Worm (Caenorhabditis elegans): Measurements from ENCODE around the gene C01F1.5.

C01F1.5 gene

DNA sequence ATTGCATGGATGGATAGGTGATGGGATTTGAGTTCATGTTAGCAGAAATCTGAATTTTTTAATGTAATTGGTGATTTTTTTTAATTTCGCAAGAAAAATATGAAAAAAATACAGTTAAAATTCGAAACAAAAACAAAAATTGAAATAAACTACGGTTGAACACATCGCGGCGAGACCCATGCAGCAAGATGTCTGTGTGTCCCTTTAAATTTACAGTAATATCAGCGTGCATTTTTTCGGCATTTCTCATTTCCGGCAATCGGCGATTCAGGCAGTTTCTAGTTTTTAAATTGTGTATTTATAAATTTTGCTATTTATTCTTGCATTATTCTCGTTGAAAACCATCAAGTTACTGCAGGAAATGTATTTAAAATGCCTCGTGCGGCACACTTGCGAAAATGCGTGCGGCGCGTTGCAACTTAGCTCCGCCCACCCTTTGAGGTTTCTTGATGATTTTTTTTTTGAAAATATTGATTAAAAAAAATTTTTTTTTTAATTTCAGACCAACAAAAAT is 43.9 kb downstream of the C01F1.5 start, which contains the start of the genes fbxc-44 and C16A11.2:
fbxc-44 (minus strand) TSS at position 51 of the 514 bp plus-strand sequence.
C16A11.2 (plus strand) TSS at position 503 of the 514 bp plus-strand sequence.
- TF ChIP-seq mep-1 (tag; optimal IDR thresholded peaks at IDR 0.05) (peak; percentile 69), sptf-1 (tag; optimal IDR thresholded peaks at IDR 0.05) (peak; percentile 89), tbx-8 (GFP tag; optimal IDR thresholded peaks at IDR 0.05) (no peak), blmp-1 (tag; optimal IDR thresholded peaks at IDR 0.05) (peak; percentile 21), drap-1 (GFP tag; optimal IDR thresholded peaks at IDR 0.05) (peak; percentile 49), bed-3 (GFP tag; optimal IDR thresholded peaks at IDR 0.05) (peak; percentile 60), elt-1 (tag; optimal IDR thresholded peaks at IDR 0.05; ENCODE audit: borderline replicate concordance, insufficient read depth) (peak; percentile 12), cnd-1 (tag; optimal IDR thresholded peaks at IDR 0.05) (peak; percentile 54), pha-4 (tag; optimal IDR thresholded peaks at IDR 0.05) (no peak), unc-120 (tag; optimal IDR thresholded peaks at IDR 0.05; ENCODE audit: poor library complexity, severe bottlenecking) (peak; percentile 29), lsy-2 (tag; optimal IDR thresholded peaks at IDR 0.05) (peak; percentile 58), mab-5 (tag; optimal IDR thresholded peaks at IDR 0.05) (peak; percentile 55), mls-2 (tag; optimal IDR thresholded peaks at IDR 0.05) (peak; percentile 69), ceh-43 (GFP tag; optimal IDR thresholded peaks at IDR 0.05) (peak; percentile 76), nhr-237 (tag; optimal IDR thresholded peaks at IDR 0.05) (no peak), lin-32 (GFP tag; optimal IDR thresholded peaks at IDR 0.05) (peak; percentile 0), zip-8 (tag; optimal IDR thresholded peaks at IDR 0.05) (no peak), hlh-1 (tag; optimal IDR thresholded peaks at IDR 0.05) (peak; percentile 40), ham-2 (GFP tag; optimal IDR thresholded peaks at IDR 0.05) (peak; percentile 40), ceh-83 (GFP tag; optimal IDR thresholded peaks at IDR 0.05) (peak; percentile 76), ztf-11 (tag; optimal IDR thresholded peaks at IDR 0.05) (peak; percentile 54), M03D4.4 (tag; optimal IDR thresholded peaks at IDR 0.05) (peak; percentile 85), nhr-2 (tag; optimal IDR thresholded peaks at IDR 0.05) (no peak), lin-13 (tag; optimal IDR thresholded peaks at IDR 0.05) (peak; percentile 27), sem-2 (GFP tag; optimal IDR thresholded peaks at IDR 0.05) (peak; percentile 15), nhr-12 (tag; optimal IDR thresholded peaks at IDR 0.05) (no peak)

DNA sequence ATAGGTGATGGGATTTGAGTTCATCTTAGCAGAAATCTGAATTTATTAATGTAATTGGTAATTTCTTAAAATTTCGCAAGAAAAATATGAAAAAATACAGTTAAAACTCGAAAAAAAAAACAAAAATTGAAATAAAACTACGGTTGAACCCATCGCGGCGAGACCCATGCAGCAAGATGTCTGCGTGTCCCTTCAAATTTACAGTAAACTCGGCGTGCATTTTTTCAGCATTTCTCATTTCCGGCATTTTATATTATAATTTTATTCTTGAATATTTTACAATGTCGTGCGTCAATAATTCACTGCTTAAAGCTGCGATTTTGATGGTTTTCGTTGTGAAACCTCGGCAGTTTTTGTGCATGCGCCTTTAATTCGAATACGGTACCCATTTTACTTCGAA is 45.7 kb downstream of the C01F1.5 start, which contains the start of gene fbxc-43:
fbxc-43 (minus strand) TSS at position 38 of the 400 bp plus-strand sequence.
- TF ChIP-seq mab-5 (tag; optimal IDR thresholded peaks at IDR 0.05) = no peak
- no peak for TF ChIP-seq ham-2 (GFP tag; optimal IDR thresholded peaks at IDR 0.05)
- no peak for TF ChIP-seq unc-62 (GFP tag; optimal IDR thresholded peaks at IDR 0.05)
- TF ChIP-seq sptf-1 (tag; optimal IDR thresholded peaks at IDR 0.05) = no peak
- no peak for TF ChIP-seq nhr-2 (tag; optimal IDR thresholded peaks at IDR 0.05)
- TF ChIP-seq nhr-12 (tag; optimal IDR thresholded peaks at IDR 0.05) = no peak
- TF ChIP-seq ztf-11 (tag; optimal IDR thresholded peaks at IDR 0.05) = no peak
- TF ChIP-seq nhr-237 (tag; optimal IDR thresholded peaks at IDR 0.05) = no peak
- no peak for TF ChIP-seq snpc-4 (tag; optimal IDR thresholded peaks at IDR 0.05)
- TF ChIP-seq hlh-1 (tag; optimal IDR thresholded peaks at IDR 0.05) = no peak
- no peak for TF ChIP-seq mep-1 (tag; optimal IDR thresholded peaks at IDR 0.05)
- no peak for TF ChIP-seq bed-3 (GFP tag; optimal IDR thresholded peaks at IDR 0.05)
- TF ChIP-seq flh-1 (GFP tag; optimal IDR thresholded peaks at IDR 0.05) = no peak
- TF ChIP-seq lin-13 (tag; optimal IDR thresholded peaks at IDR 0.05) = no peak

DNA sequence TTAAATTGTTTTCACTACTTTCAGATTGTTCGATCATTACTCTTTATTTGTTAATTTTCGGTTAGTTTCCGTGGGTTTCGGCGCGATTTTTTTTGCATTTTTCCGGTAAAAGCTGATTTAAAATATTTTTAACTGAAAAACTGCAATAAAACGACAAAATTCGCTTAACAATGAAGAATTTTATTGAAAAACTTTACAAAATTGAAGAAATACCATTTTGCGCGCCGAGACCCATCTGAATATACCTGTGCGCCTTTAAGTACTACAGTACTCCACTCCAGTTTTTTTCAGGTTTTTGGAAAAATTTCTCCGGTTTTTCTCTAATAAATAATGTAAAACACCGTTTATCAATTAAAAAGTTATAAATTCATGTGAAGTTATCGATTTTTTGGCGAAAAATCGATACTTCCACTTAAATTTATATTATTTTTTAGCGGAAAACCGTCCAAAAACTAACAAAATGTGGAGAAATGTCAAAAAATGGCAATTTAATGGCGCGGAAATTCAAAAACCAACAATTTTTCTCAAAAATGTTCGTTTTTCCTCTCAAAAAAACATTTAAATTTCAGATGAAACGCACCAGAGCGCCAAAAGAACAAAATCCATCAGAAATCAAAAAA is 50.7 kb downstream of the C01F1.5 start, which contains the start of gene C16A11.10:
C16A11.10 (plus strand) TSS at position 570 of the 620 bp plus-strand sequence.
- no peak for TF ChIP-seq lin-13 (tag; optimal IDR thresholded peaks at IDR 0.05)
- no peak for TF ChIP-seq lsy-2 (tag; optimal IDR thresholded peaks at IDR 0.05)
- TF ChIP-seq elt-1 (tag; optimal IDR thresholded peaks at IDR 0.05; ENCODE audit: borderline replicate concordance, insufficient read depth) = no peak
- TF ChIP-seq blmp-1 (tag; optimal IDR thresholded peaks at IDR 0.05) = no peak
- TF ChIP-seq unc-62 (GFP tag; optimal IDR thresholded peaks at IDR 0.05) = no peak
- TF ChIP-seq ceh-83 (GFP tag; optimal IDR thresholded peaks at IDR 0.05) = no peak
- TF ChIP-seq mab-5 (tag; optimal IDR thresholded peaks at IDR 0.05) = no peak
- TF ChIP-seq cnd-1 (tag; optimal IDR thresholded peaks at IDR 0.05) = no peak
- TF ChIP-seq unc-120 (tag; optimal IDR thresholded peaks at IDR 0.05; ENCODE audit: poor library complexity, severe bottlenecking) = no peak
